Fruit fly (Drosophila melanogaster) whole organism, wandering third instar larva: ENCODE measurements around the gene IntS6.

Source experiments
- Abd-B ChIP-seq: fragments of >200 bp; optimal IDR thresholded peaks from 2 replicates; lab custom pipeline; 2017; ENCODE audit warnings: missing biosample characterization, missing genetic modification characterization
- CG32264 ChIP-seq: fragments of 200-800 bp; sonication (Bioruptor generic); optimal IDR thresholded peaks from 2 replicates; lab custom pipeline; 2016; ENCODE audit warnings: missing biosample characterization, missing genetic modification characterization
- CG9705 ChIP-seq: fragments of 200-800 bp; sonication (Bioruptor generic); optimal IDR thresholded peaks from 2 replicates; lab custom pipeline; 2018; ENCODE audit warnings: missing biosample characterization, mild to moderate bottlenecking, missing genetic modification characterization
- CrebA ChIP-seq: fragments of 200-800 bp; sonication (Bioruptor generic); optimal IDR thresholded peaks from 2 replicates; lab custom pipeline; 2016; ENCODE audit warnings: missing biosample characterization, mild to moderate bottlenecking, missing genetic modification characterization, borderline replicate concordance
- Dfd ChIP-seq: fragments of >200 bp; optimal IDR thresholded peaks from 2 replicates; lab custom pipeline; 2017; ENCODE audit warnings: missing biosample characterization, missing genetic modification characterization
- Dif ChIP-seq: fragments of 200-275, 200-300 bp; sonication (Bioruptor generic); optimal IDR thresholded peaks from 2 replicates; lab custom pipeline; 2018; ENCODE audit warnings: missing biosample characterization, missing genetic modification characterization; ENCODE audit not compliant: partially characterized antibody
- GATAd ChIP-seq: sonication (Bioruptor generic); optimal IDR thresholded peaks from 2 replicates; lab custom pipeline; 2016; ENCODE audit warnings: missing biosample characterization, missing genetic modification characterization
- HLH106 ChIP-seq: fragments of 200-800 bp; optimal IDR thresholded peaks from 3 replicates; lab custom pipeline; 2019; ENCODE audit warnings: missing biosample characterization, mild to moderate bottlenecking, missing genetic modification characterization, moderate library complexity
- Hnf4 ChIP-seq: fragments of 200-800 bp; sonication (Bioruptor generic); optimal IDR thresholded peaks from 2 replicates; lab custom pipeline; 2016; ENCODE audit warnings: missing biosample characterization, mild to moderate bottlenecking, missing genetic modification characterization
- Hr78 ChIP-seq: fragments of >200 bp; optimal IDR thresholded peaks from 2 replicates; lab custom pipeline; 2017; ENCODE audit warnings: missing biosample characterization, missing genetic modification characterization
- Hr83 ChIP-seq: fragments of 200-300 bp; sonication (Bioruptor generic); optimal IDR thresholded peaks from 2 replicates; lab custom pipeline; 2016; ENCODE audit warnings: missing biosample characterization, mild to moderate bottlenecking, missing genetic modification characterization, moderate library complexity; ENCODE audit not compliant: poor library complexity, severe bottlenecking
- Jra ChIP-seq: sonication (Bioruptor generic); optimal IDR thresholded peaks from 2 replicates; lab custom pipeline; 2016; ENCODE audit warnings: missing biosample characterization, missing genetic modification characterization
- Mio ChIP-seq: sonication (Bioruptor generic); optimal IDR thresholded peaks from 2 replicates; lab custom pipeline; 2016; ENCODE audit warnings: missing biosample characterization, missing genetic modification characterization
- Myc ChIP-seq: fragments of >200 bp; optimal IDR thresholded peaks from 2 replicates; lab custom pipeline; 2017
- N ChIP-seq: fragments of >200 bp; optimal IDR thresholded peaks from 2 replicates; lab custom pipeline; 2018; ENCODE audit warnings: missing biosample characterization, missing external identifiers, missing genetic modification characterization
- OdsH ChIP-seq: fragments of 200-800 bp; sonication (Bioruptor generic); optimal IDR thresholded peaks from 2 replicates; lab custom pipeline; 2016; ENCODE audit warnings: missing biosample characterization, mild to moderate bottlenecking, missing genetic modification characterization
- Rel ChIP-seq, 2 experiments: fragments of 200-800 bp; sonication (Bioruptor generic) in 1 of 2; optimal IDR thresholded peaks; 2 replicates in 1 of 2; 3 replicates in 1 of 2; lab custom pipeline; 2016 to 2019; ENCODE audit warnings: mild to moderate bottlenecking in 2 of 2, missing biosample characterization in 2 of 2, missing genetic modification characterization in 2 of 2, moderate library complexity in 1 of 2
- Sp1 ChIP-seq: fragments of 200-800 bp; sonication (Bioruptor generic); optimal IDR thresholded peaks from 3 replicates; lab custom pipeline; 2019; ENCODE audit warnings: missing biosample characterization, mild to moderate bottlenecking, missing genetic modification characterization, moderate library complexity
- Vsx2 ChIP-seq: fragments of 200-300, 225-300 bp; sonication (Bioruptor generic); optimal IDR thresholded peaks from 2 replicates; lab custom pipeline; 2018; ENCODE audit warnings: missing biosample characterization, missing genetic modification characterization; ENCODE audit not compliant: partially characterized antibody
- br ChIP-seq: fragments of 200-800 bp; sonication (Bioruptor generic); optimal IDR thresholded peaks from 2 replicates; lab custom pipeline; 2016; ENCODE audit warnings: missing biosample characterization, missing genetic modification characterization
- brk ChIP-seq: fragments of 200-800 bp; sonication (Bioruptor generic); optimal IDR thresholded peaks from 2 replicates; lab custom pipeline; 2016; ENCODE audit warnings: missing biosample characterization, mild to moderate bottlenecking, missing genetic modification characterization
- dl ChIP-seq, 2 experiments: fragments of 175-275, 200-275 bp in 1 of 2; fragments of 200-275 bp in 1 of 2; sonication (Bioruptor generic); optimal IDR thresholded peaks; lab custom pipeline; 2018; ENCODE audit warnings: mild to moderate bottlenecking in 2 of 2, missing biosample characterization in 2 of 2, missing genetic modification characterization in 2 of 2, moderate library complexity in 2 of 2; ENCODE audit not compliant: partially characterized antibody in 2 of 2, insufficient read depth in 1 of 2
- dmrt93B ChIP-seq: fragments of 200-800 bp; sonication (Bioruptor generic); optimal IDR thresholded peaks from 2 replicates; lab custom pipeline; 2018; ENCODE audit warnings: missing biosample characterization, mild to moderate bottlenecking, missing genetic modification characterization
- dsf ChIP-seq: sonication (Bioruptor generic); optimal IDR thresholded peaks from 2 replicates; lab custom pipeline; 2016; ENCODE audit warnings: missing biosample characterization, missing genetic modification characterization, borderline replicate concordance
- ey ChIP-seq: fragments of 200-800 bp; sonication (Bioruptor generic); optimal IDR thresholded peaks from 2 replicates; lab custom pipeline; 2016; ENCODE audit warnings: missing biosample characterization, missing genetic modification characterization
- foxo ChIP-seq, 2 experiments: fragments of 200-800 bp; sonication (Bioruptor generic); optimal IDR thresholded peaks; 2 replicates in 1 of 2; 3 replicates in 1 of 2; lab custom pipeline; 2016 to 2017; ENCODE audit warnings: missing biosample characterization in 2 of 2, missing genetic modification characterization in 2 of 2
- fru ChIP-seq: fragments of 200-800 bp; sonication (Bioruptor generic); optimal IDR thresholded peaks from 3 replicates; lab custom pipeline; 2016; ENCODE audit warnings: missing biosample characterization, mild to moderate bottlenecking, missing genetic modification characterization
- h ChIP-seq: fragments of 200-800 bp; sonication (Bioruptor generic); optimal IDR thresholded peaks from 3 replicates; lab custom pipeline; 2016; ENCODE audit warnings: missing biosample characterization, mild to moderate bottlenecking, missing genetic modification characterization
- jim ChIP-seq: fragments of 175-275, 200-325 bp; sonication (Bioruptor generic); optimal IDR thresholded peaks from 2 replicates; lab custom pipeline; 2016; ENCODE audit warnings: missing biosample characterization, mild to moderate bottlenecking, missing genetic modification characterization
- lola ChIP-seq: fragments of >200 bp; optimal IDR thresholded peaks from 2 replicates; lab custom pipeline; 2017; ENCODE audit warnings: missing biosample characterization, missing genetic modification characterization
- pan ChIP-seq: fragments of >200 bp; optimal IDR thresholded peaks from 2 replicates; lab custom pipeline; 2017
- psq ChIP-seq: fragments of 200-800 bp; sonication (Bioruptor generic); optimal IDR thresholded peaks from 3 replicates; lab custom pipeline; 2017; ENCODE audit warnings: missing biosample characterization, mild to moderate bottlenecking, missing genetic modification characterization, moderate library complexity
- rgr ChIP-seq: fragments of 200-800 bp; sonication (Bioruptor generic); optimal IDR thresholded peaks from 3 replicates; lab custom pipeline; 2016; ENCODE audit warnings: missing biosample characterization, mild to moderate bottlenecking, missing genetic modification characterization
- sage ChIP-seq: fragments of 200-800 bp; sonication (Bioruptor generic); optimal IDR thresholded peaks from 2 replicates; lab custom pipeline; 2016; ENCODE audit warnings: missing biosample characterization, mild to moderate bottlenecking, missing genetic modification characterization
- sv ChIP-seq: fragments of 200-800 bp; sonication (Bioruptor generic); optimal IDR thresholded peaks from 3 replicates; lab custom pipeline; 2016; ENCODE audit warnings: missing biosample characterization, missing genetic modification characterization
- tai ChIP-seq: sonication (Bioruptor generic); optimal IDR thresholded peaks from 2 replicates; lab custom pipeline; 2016; ENCODE audit warnings: missing biosample characterization, missing genetic modification characterization
- usp ChIP-seq: fragments of >200 bp; optimal IDR thresholded peaks from 2 replicates; lab custom pipeline; 2017; ENCODE audit warnings: missing biosample characterization, missing genetic modification characterization
- woc ChIP-seq: sonication (Bioruptor generic); optimal IDR thresholded peaks from 2 replicates; lab custom pipeline; 2016; ENCODE audit warnings: missing biosample characterization, mild to moderate bottlenecking, missing genetic modification characterization

The IntS6 gene

DNA sequence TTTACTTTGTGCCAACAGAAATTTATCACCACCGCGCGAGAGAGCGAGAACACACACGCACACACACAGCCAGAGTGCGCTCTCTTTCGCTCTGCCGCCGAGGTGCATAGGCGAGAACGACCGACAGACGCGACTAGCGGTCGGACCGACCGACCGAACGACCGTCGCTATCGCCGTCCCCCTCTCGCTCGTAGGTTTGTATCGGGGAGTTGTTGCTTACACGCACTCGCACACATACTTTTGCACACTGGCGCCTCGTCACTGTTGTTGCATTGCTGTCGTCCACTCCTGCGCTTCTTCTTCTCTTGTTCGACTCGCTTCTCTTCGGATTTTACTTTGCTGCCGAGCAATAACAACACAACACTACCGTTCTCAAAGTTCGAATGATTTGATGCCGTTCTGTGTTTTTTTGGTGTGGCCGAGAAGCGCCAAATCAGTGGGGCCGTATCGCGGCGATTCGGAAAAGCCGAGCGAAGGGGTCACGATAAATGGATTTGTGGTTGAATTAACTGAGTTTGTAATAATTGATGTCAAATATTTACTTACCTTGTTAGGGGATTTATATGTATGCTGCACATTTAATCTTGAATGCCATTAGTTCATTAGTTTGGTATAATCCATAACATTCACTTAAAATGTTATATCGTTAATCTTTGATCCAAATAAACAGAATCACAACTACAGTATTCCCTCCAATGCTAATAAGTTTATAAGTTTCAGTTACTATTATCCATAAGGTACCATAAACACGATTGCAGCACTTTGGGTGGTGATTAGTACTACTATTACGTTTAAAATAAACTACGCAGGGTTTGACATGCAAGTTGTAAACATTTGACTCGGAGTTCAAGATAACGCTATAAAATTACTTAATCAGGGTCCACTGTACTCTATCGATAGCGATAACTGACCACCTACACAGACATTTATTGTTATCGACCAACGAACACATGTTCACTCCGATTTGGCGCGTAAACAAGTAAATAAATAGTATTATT, at the start of gene IntS6, which contains the start of gene Rtel1:
Gene IntS6, minus strand, starts transcription at position 391 of the 998 bp plus-strand sequence.
Gene Rtel1, plus strand, starts transcription at position 884 of the 998 bp plus-strand sequence.
- TF ChIP-seq dl (GFP tag; optimal IDR thresholded peaks at IDR 0.05; lab: Kevin White, UChicago; ENCODE audit: insufficient read depth in 1 of 2, partially characterized antibody in 2 of 2) (peak; percentile 33 to 79), sv (GFP tag; lab: Kevin White, UChicago) (peak; percentile 83), tai (GFP tag; lab: Kevin White, UChicago) (no peak), Jra (GFP tag; lab: Kevin White, UChicago) (peak; percentile 75), Vsx2 (GFP tag; lab: Kevin White, UChicago) (no peak), Hr83 (GFP tag; lab: Kevin White, UChicago) (peak; percentile 75), N (GFP tag; lab: Kevin White, UChicago) (no peak), jim (GFP tag; lab: Kevin White, UChicago) (peak; percentile 35), woc (GFP tag; lab: Kevin White, UChicago) (peak; percentile 95), dsf (peak; percentile 56), Hnf4 (GFP tag; lab: Kevin White, UChicago) (peak; percentile 88), Dif (GFP tag; lab: Kevin White, UChicago) (peak; percentile 71), psq (GFP tag; lab: Kevin White, UChicago) (peak; percentile 82), usp (GFP tag; lab: Kevin White, UChicago) (no peak), lola (GFP tag; lab: Kevin White, UChicago) (no peak), ey (GFP tag; lab: Kevin White, UChicago) (peak; percentile 93), pan (lab: Kevin White, UChicago) (no peak), sage (GFP tag; lab: Kevin White, UChicago) (peak; percentile 88), rgr (GFP tag; lab: Kevin White, UChicago) (peak; percentile 88), CG32264 (GFP tag; lab: Kevin White, UChicago) (peak; percentile 86), OdsH (GFP tag; lab: Kevin White, UChicago) (peak; percentile 81), CrebA (no peak), br (peak; percentile 87), GATAd (GFP tag; lab: Kevin White, UChicago) (peak; percentile 44), Mio (GFP tag; lab: Kevin White, UChicago) (peak; percentile 42), Rel (GFP tag; optimal IDR thresholded peaks at IDR 0.05; lab: Kevin White, UChicago) (no peak), Rel (tag; optimal IDR thresholded peaks at IDR 0.05; lab: Kevin White, UChicago) (peak; percentile 71), HLH106 (tag; lab: Kevin White, UChicago) (peak; percentile 95), Hr78 (GFP tag; lab: Kevin White, UChicago) (no peak), dmrt93B (peak; percentile 82), Abd-B (GFP tag; lab: Kevin White, UChicago) (no peak), h (peak; percentile 92), fru (peak; percentile 91), Myc (lab: Kevin White, UChicago) (no peak), Sp1 (GFP tag; lab: Kevin White, UChicago) (peak; percentile 91), brk (GFP tag; lab: Kevin White, UChicago) (peak; percentile 73), foxo (GFP tag; optimal IDR thresholded peaks at IDR 0.05; lab: Kevin White, UChicago) (peak; percentile 58 to 94), CG9705 (GFP tag; lab: Kevin White, UChicago) (peak; percentile 94), Dfd (GFP tag; lab: Kevin White, UChicago) (no peak)
- TF ChIP-seq, all 38 proteins: peak for 27

- no peak for TF ChIP-seq pan (lab: Kevin White, UChicago)
- TF ChIP-seq CG32264 (GFP tag; lab: Kevin White, UChicago), result no peak
- no peak for TF ChIP-seq HLH106 (tag; lab: Kevin White, UChicago)
- TF ChIP-seq brk (GFP tag; lab: Kevin White, UChicago), result no peak
- TF ChIP-seq Hr78 (GFP tag; lab: Kevin White, UChicago), result no peak
- TF ChIP-seq GATAd (GFP tag; lab: Kevin White, UChicago), result no peak
- no peak for TF ChIP-seq OdsH (GFP tag; lab: Kevin White, UChicago)
- no peak for TF ChIP-seq sage (GFP tag; lab: Kevin White, UChicago)
- TF ChIP-seq sv (GFP tag; lab: Kevin White, UChicago), result no peak
- TF ChIP-seq ey (GFP tag; lab: Kevin White, UChicago), result no peak
- TF ChIP-seq foxo (GFP tag; optimal IDR thresholded peaks at IDR 0.05; lab: Kevin White, UChicago), result no peak
- TF ChIP-seq Sp1 (GFP tag; lab: Kevin White, UChicago), result no peak
- no peak for TF ChIP-seq Dif (GFP tag; lab: Kevin White, UChicago)
- TF ChIP-seq dl (GFP tag; optimal IDR thresholded peaks at IDR 0.05; lab: Kevin White, UChicago; ENCODE audit: insufficient read depth in 1 of 2, partially characterized antibody in 2 of 2), result no peak
- no peak for TF ChIP-seq CG9705 (GFP tag; lab: Kevin White, UChicago)
These were observed 44.8 kb upstream of the IntS6 start, which contains the start of gene CG12239 for dm6 chrX:5791840-5792239. Gene CG12239, plus strand, starts transcription at chrX:5792140.
